Worm (Caenorhabditis elegans): ENCODE results near the gene lipl-1.

DNA sequence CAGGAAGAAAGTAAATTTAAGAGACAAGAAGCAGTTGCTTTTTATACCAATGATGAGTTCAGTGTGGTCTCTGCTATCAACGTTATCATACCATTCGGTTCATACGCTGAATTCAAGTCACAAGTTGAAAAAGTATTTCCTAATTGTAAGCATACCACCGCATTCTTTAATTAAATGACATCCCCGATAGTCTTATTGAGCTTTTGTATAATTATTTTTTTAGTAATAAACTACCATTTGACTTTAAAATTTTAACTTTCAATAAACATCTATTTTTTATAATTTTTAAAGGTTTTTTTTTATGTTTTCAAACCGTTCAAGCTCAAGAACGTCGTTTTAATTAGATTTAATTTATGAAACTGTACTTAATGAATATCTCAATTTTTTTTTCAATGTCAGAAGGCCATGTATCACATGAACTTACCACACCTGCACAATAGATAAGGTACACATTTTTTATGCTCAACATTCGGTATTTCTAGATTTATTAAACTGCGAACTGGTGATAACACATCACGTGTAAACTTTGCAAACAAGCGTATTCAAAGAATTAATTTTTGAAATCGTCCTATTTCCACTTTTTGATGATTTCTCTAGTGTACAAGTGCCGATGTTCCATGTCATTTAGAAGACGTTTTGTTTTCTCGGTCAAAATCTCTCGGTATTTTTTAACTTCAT is 22.1 kb downstream of the lipl-1 start, which contains the start of gene T16G1.4:
- TF ChIP-seq flt-1 (GFP tag; IDR thresholded peaks at IDR 0.05) = no peak
- TF ChIP-seq ref-1 (GFP tag; conservative IDR thresholded peaks at IDR 0.05) = no peak
